Worm (Caenorhabditis elegans): ENCODE data around the gene T10D4.11.
"Not testable (repeated sequence)": the region's sequence is repeated elsewhere in the genome, so short reads cannot be mapped to it uniquely, and the experiment has no call there.

Gene T10D4.11

DNA sequence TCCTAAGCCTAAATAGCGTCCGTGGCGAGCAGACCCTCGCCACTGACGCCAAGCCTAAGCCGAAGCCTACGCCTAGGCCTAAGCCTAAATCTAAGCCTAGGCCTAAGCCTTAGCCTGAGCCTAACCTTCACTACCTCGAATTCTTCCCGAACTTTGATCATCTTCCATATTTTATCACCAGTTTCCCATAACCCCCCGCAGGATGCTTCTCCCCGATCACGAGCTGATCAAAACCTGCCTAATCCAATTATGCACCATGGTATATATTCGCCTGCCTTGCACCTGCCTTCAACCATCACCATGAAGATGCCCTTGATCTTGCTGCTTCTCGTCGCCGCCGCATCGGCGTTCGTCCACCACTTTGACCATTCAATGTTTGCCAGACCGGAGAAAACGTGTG lies 22.7 kb downstream of the T10D4.11 start, which contains the start of gene ins-31:
TSS of gene ins-31 (plus strand) at position 301 of the 400 bp plus-strand sequence.
- TF ChIP-seq skn-1, nhr-23, mab-5 (tag; optimal IDR thresholded peaks at IDR 0.05): not testable (repeated sequence)

DNA sequence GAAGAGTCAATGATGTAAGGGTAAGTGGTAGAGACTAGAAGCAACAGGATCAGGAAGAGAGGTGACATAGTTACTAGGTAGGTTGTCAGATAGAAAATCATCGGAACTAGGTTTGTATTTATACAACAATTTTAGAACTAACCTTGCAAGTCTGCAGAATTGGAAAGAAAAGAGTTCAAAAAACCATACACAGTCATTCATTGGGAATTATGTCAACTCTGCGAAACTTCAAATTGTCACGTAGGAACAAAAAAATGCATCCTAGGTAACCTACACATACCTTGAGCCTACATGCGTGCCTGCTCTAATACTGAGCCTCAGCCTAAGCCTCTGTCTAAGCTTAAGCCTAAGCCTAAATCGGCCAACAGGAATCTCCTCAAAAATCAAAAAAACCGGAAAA lies 23.1 kb downstream of the T10D4.11 start, which contains the start of gene ins-19:
TSS of gene ins-19 (minus strand) at position 101 of the 400 bp plus-strand sequence.
- TF ChIP-seq lsy-2 (tag; optimal IDR thresholded peaks at IDR 0.05) (no peak), nhr-11 (tag; optimal IDR thresholded peaks at IDR 0.05) (no peak), gmeb-1 (tag; optimal IDR thresholded peaks at IDR 0.05) (no peak), zag-1 (tag; optimal IDR thresholded peaks at IDR 0.05) (no peak), R02D3.7 (tag; optimal IDR thresholded peaks at IDR 0.05) (no peak), peb-1 (tag; optimal IDR thresholded peaks at IDR 0.05) (no peak), ama-1 (optimal IDR thresholded peaks at IDR 0.05) (no peak), ztf-1 (GFP tag; conservative IDR thresholded peaks at IDR 0.05) (no peak), nhr-21 (tag; optimal IDR thresholded peaks at IDR 0.05) (no peak), sem-4 (tag; optimal IDR thresholded peaks at IDR 0.05) (no peak), nhr-23 (tag; optimal IDR thresholded peaks at IDR 0.05) (no peak), crh-2 (tag; optimal IDR thresholded peaks at IDR 0.05) (no peak)

DNA sequence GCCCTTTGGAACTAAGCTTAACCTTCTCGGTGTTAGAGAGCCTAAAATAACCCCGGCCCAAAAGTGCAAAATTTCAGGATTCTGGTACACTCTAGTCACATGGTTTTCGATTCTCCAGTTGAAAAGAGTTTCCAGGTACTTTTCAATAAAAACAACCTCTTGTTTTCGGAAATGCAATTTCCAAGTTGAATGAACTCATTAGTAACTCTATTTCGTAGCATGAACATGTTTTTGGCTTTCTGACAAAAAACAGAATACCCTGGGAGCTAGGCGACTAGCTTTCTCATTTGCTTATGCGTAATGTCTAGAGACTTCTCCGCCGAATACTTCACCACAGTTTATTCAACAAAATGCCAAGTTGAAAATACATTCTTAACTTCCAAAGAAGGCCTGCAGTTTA lies 26.2 kb downstream of the T10D4.11 start, which contains the start of gene srh-71:
TSS of gene srh-71 (plus strand) at position 301 of the 400 bp plus-strand sequence.
- TF ChIP-seq Y55F3AM.14 (GFP tag; optimal IDR thresholded peaks at IDR 0.05) = no peak
- TF ChIP-seq fos-1 (tag; optimal IDR thresholded peaks at IDR 0.05) = no peak
- no peak for TF ChIP-seq nhr-25 (tag; optimal IDR thresholded peaks at IDR 0.05)
- no peak for TF ChIP-seq zag-1 (tag; optimal IDR thresholded peaks at IDR 0.05)
- TF ChIP-seq elt-3 (tag; optimal IDR thresholded peaks at IDR 0.05) = no peak
- no peak for TF ChIP-seq elt-1 (tag; optimal IDR thresholded peaks at IDR 0.05)
- no peak for TF ChIP-seq lsy-2 (tag; optimal IDR thresholded peaks at IDR 0.05)
- no peak for TF ChIP-seq sma-3 (GFP tag; optimal IDR thresholded peaks at IDR 0.05)

DNA sequence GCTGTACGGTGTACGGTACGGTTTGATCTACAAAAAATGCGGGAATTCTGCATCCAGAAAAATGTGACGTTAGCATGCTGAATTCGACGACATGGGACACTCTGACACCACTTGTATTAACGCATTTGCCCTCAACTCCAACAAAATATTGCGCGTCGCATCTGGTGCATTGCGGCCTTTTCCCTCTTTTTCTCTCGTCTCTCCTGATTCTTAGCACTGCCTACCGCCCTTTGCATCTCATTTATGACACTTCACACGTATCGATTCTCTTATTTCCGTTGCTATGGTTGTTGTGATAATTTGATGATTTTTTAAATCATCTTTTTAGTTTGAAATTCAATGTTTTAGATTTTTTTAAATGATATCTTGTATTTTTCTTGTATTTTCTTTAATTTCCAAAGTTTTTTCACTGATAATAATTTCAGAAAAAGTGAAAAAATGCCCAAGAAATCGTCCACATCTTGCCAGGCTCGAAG lies 30.5 kb downstream of the T10D4.11 start, which contains the start of gene T10D4.6:
TSS of gene T10D4.6 (plus strand) at position 426 of the 476 bp plus-strand sequence.
- TF ChIP-seq C34F6.9 (tag; optimal IDR thresholded peaks at IDR 0.05) (peak; percentile 72), ztf-11 (tag; optimal IDR thresholded peaks at IDR 0.05) (no peak), alr-1 (tag; optimal IDR thresholded peaks at IDR 0.05) (no peak), ceh-16 (tag; optimal IDR thresholded peaks at IDR 0.05) (no peak), ceh-82 (tag; optimal IDR thresholded peaks at IDR 0.05) (no peak), R02D3.7 (tag; optimal IDR thresholded peaks at IDR 0.05) (no peak), crh-2 (tag; optimal IDR thresholded peaks at IDR 0.05) (peak; percentile 30), nhr-129 (tag; optimal IDR thresholded peaks at IDR 0.05) (peak; percentile 25), ztf-4 (tag; optimal IDR thresholded peaks at IDR 0.05) (no peak), dmd-4 (tag; optimal IDR thresholded peaks at IDR 0.05) (no peak), unc-55 (GFP tag; optimal IDR thresholded peaks at IDR 0.05) (peak; percentile 28), gmeb-1 (tag; optimal IDR thresholded peaks at IDR 0.05) (no peak), nhr-12 (tag; optimal IDR thresholded peaks at IDR 0.05) (no peak)

DNA sequence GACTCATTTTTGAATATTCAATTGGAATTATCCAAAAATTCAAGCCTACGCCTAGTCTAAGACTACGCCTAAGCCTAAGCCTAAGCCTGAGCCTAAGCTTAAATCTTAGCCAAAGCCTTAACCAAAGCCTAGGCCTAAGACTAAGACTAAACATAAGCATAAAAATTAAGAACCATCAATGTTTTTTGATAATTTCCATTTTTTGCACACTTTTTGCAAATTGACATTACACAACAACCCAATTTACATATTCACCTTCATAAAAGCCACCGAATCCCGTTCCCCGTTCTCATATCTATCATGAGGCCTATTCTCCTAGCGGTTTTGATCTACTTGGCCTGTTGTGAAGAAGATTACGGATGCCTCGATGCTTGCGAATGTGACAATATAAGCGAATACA lies 31.9 kb downstream of the T10D4.11 start, which contains the start of gene T10D4.7:
TSS of gene T10D4.7 (plus strand) at position 301 of the 400 bp plus-strand sequence.
- TF ChIP-seq nhr-11 (tag; optimal IDR thresholded peaks at IDR 0.05) (no peak), snpc-4 (tag; optimal IDR thresholded peaks at IDR 0.05) (no peak), skn-1 (tag; optimal IDR thresholded peaks at IDR 0.05) (no peak), lin-39 (tag; optimal IDR thresholded peaks at IDR 0.05) (no peak), nhr-21 (tag; optimal IDR thresholded peaks at IDR 0.05) (no peak), nhr-237 (tag; optimal IDR thresholded peaks at IDR 0.05) (no peak), sma-9 (GFP tag; optimal IDR thresholded peaks at IDR 0.05) (no peak), sma-9 (tag; optimal IDR thresholded peaks at IDR 0.05) (no peak), egl-27 (tag; optimal IDR thresholded peaks at IDR 0.05) (no peak), ZK546.5 (tag; optimal IDR thresholded peaks at IDR 0.05) (no peak), lin-11 (tag; optimal IDR thresholded peaks at IDR 0.05) (no peak), elt-3 (tag; optimal IDR thresholded peaks at IDR 0.05) (no peak), nhr-23 (tag; optimal IDR thresholded peaks at IDR 0.05) (no peak), ztf-11 (tag; optimal IDR thresholded peaks at IDR 0.05) (no peak), gmeb-1 (tag; optimal IDR thresholded peaks at IDR 0.05) (no peak)
